Worm (Caenorhabditis elegans) whole organism, mixed stage, embryonic: ENCODE measurements around the gene C23G10.5.

Experiments used
- bed-3 ChIP-seq: fragments of 200-800 bp; sonication (Bioruptor generic); optimal IDR thresholded peaks from 3 replicates; lab custom pipeline; 2018; ENCODE audit warnings: mild to moderate bottlenecking, missing genetic modification characterization, moderate library complexity, missing compliant biosample characterization
- blmp-1 ChIP-seq: fragments of 150-350 bp; optimal IDR thresholded peaks from 2 replicates; lab custom pipeline; 2014; ENCODE audit warnings: missing biosample characterization, missing genetic modification characterization
- ceh-39 ChIP-seq: fragments of 150-350 bp; optimal IDR thresholded peaks from 2 replicates; lab custom pipeline; 2014; ENCODE audit warnings: missing biosample characterization, missing genetic modification characterization
- ceh-43 ChIP-seq: fragments of 200-800 bp; sonication (Bioruptor generic); optimal IDR thresholded peaks from 2 replicates; lab custom pipeline; 2018; ENCODE audit warnings: mild to moderate bottlenecking, missing genetic modification characterization, moderate library complexity, missing compliant biosample characterization
- ceh-83 ChIP-seq: fragments of 200-800 bp; sonication (Bioruptor generic); optimal IDR thresholded peaks from 2 replicates; lab custom pipeline; 2018; ENCODE audit warnings: mild to moderate bottlenecking, missing genetic modification characterization, missing compliant biosample characterization
- cnd-1 ChIP-seq: fragments of 200-800 bp; sonication (Bioruptor generic); optimal IDR thresholded peaks from 2 replicates; lab custom pipeline; 2018; ENCODE audit warnings: mild to moderate bottlenecking, missing genetic modification characterization, missing compliant biosample characterization
- drap-1 ChIP-seq: fragments of 200-800 bp; sonication (Bioruptor generic); optimal IDR thresholded peaks from 3 replicates; lab custom pipeline; 2018; ENCODE audit warnings: mild to moderate bottlenecking, missing genetic modification characterization, missing compliant biosample characterization
- elt-1 ChIP-seq: sonication (generic microtip); optimal IDR thresholded peaks from 2 replicates; lab custom pipeline; 2017; ENCODE audit warnings: missing genetic modification characterization, mild to moderate bottlenecking, missing compliant biosample characterization, antibody characterized with exemption, moderate library complexity, borderline replicate concordance; ENCODE audit not compliant: insufficient read depth
- elt-3 ChIP-seq: fragments of 150-350 bp; optimal IDR thresholded peaks from 2 replicates; lab custom pipeline; 2014; ENCODE audit warnings: missing biosample characterization, missing genetic modification characterization
- flh-1 ChIP-seq: fragments of 200-800 bp; sonication (Bioruptor generic); optimal IDR thresholded peaks from 2 replicates; lab custom pipeline; 2018; ENCODE audit warnings: mild to moderate bottlenecking, missing genetic modification characterization, moderate library complexity, missing compliant biosample characterization
- ham-2 ChIP-seq: fragments of 200-800 bp; sonication (Bioruptor generic); optimal IDR thresholded peaks from 2 replicates; lab custom pipeline; 2018; ENCODE audit warnings: mild to moderate bottlenecking, missing genetic modification characterization, missing compliant biosample characterization
- hlh-1 ChIP-seq: fragments of 150-350 bp; optimal IDR thresholded peaks from 2 replicates; lab custom pipeline; 2014; ENCODE audit warnings: missing biosample characterization, missing genetic modification reagents, missing genetic modification characterization
- lin-13 ChIP-seq: fragments of 150-350 bp; optimal IDR thresholded peaks from 2 replicates; lab custom pipeline; 2014; ENCODE audit warnings: missing biosample characterization, missing genetic modification characterization
- lin-32 ChIP-seq: fragments of 200-800 bp; sonication (Bioruptor generic); optimal IDR thresholded peaks from 2 replicates; lab custom pipeline; 2018; ENCODE audit warnings: mild to moderate bottlenecking, missing genetic modification characterization, missing compliant biosample characterization
- lsy-2 ChIP-seq: fragments of 150-350 bp; optimal IDR thresholded peaks from 2 replicates; lab custom pipeline; 2014; ENCODE audit warnings: missing biosample characterization, missing genetic modification characterization
- mab-5 ChIP-seq: fragments of 150-350 bp; optimal IDR thresholded peaks from 2 replicates; lab custom pipeline; 2014; ENCODE audit warnings: missing biosample characterization, missing genetic modification characterization
- mep-1 ChIP-seq: fragments of 150-350 bp; optimal IDR thresholded peaks from 2 replicates; lab custom pipeline; 2017; ENCODE audit warnings: missing biosample characterization, missing genetic modification reagents, missing genetic modification characterization, inconsistent platforms
- mls-2 ChIP-seq: sonication (generic microtip); optimal IDR thresholded peaks from 2 replicates; lab custom pipeline; 2016; ENCODE audit warnings: mild to moderate bottlenecking, missing genetic modification characterization, moderate library complexity, missing compliant biosample characterization
- nhr-12 ChIP-seq: fragments of 150-350 bp; optimal IDR thresholded peaks from 2 replicates; lab custom pipeline; 2014; ENCODE audit warnings: missing biosample characterization, missing genetic modification characterization
- nhr-2 ChIP-seq: fragments of 150-350 bp; optimal IDR thresholded peaks from 2 replicates; lab custom pipeline; 2014; ENCODE audit warnings: missing biosample characterization, missing genetic modification characterization
- nhr-237 ChIP-seq: fragments of 150-350 bp; optimal IDR thresholded peaks from 2 replicates; lab custom pipeline; 2014; ENCODE audit warnings: missing biosample characterization, missing genetic modification characterization
- nhr-28 ChIP-seq: fragments of 150-350 bp; optimal IDR thresholded peaks from 2 replicates; lab custom pipeline; 2014; ENCODE audit warnings: missing biosample characterization, missing genetic modification characterization
- nhr-76 ChIP-seq: sonication (generic microtip); optimal IDR thresholded peaks from 2 replicates; lab custom pipeline; 2017; ENCODE audit warnings: missing biosample characterization, missing genetic modification characterization
- pha-4 ChIP-seq: fragments of 150-350 bp; optimal IDR thresholded peaks from 2 replicates; lab custom pipeline; 2018; ENCODE audit warnings: missing biosample characterization, missing genetic modification reagents, missing genetic modification characterization
- sem-2 ChIP-seq: fragments of 200-800 bp; sonication (Bioruptor generic); optimal IDR thresholded peaks from 2 replicates; lab custom pipeline; 2018; ENCODE audit warnings: mild to moderate bottlenecking, missing genetic modification characterization, missing compliant biosample characterization
- snpc-4 ChIP-seq: fragments of 150-350 bp; optimal IDR thresholded peaks from 2 replicates; lab custom pipeline; 2014; ENCODE audit warnings: missing biosample characterization, missing genetic modification characterization
- sptf-1 ChIP-seq: sonication (generic microtip); optimal IDR thresholded peaks from 2 replicates; lab custom pipeline; 2017; ENCODE audit warnings: mild to moderate bottlenecking, missing genetic modification characterization, moderate library complexity, missing compliant biosample characterization
- tbx-8 ChIP-seq: fragments of 200-800 bp; sonication (Bioruptor generic); optimal IDR thresholded peaks from 2 replicates; lab custom pipeline; 2018; ENCODE audit warnings: mild to moderate bottlenecking, missing genetic modification characterization, moderate library complexity, missing compliant biosample characterization
- unc-120 ChIP-seq: sonication (generic microtip); optimal IDR thresholded peaks from 2 replicates; lab custom pipeline; 2017; ENCODE audit warnings: missing genetic modification characterization, missing compliant biosample characterization; ENCODE audit not compliant: poor library complexity, severe bottlenecking
- unc-39 ChIP-seq: fragments of 150-350 bp; optimal IDR thresholded peaks from 2 replicates; lab custom pipeline; 2014; ENCODE audit warnings: missing biosample characterization, missing genetic modification characterization
- zip-8 ChIP-seq: fragments of 150-350 bp; optimal IDR thresholded peaks from 2 replicates; lab custom pipeline; 2014; ENCODE audit warnings: missing biosample characterization, missing genetic modification characterization
- ztf-11 ChIP-seq: fragments of 150-350 bp; optimal IDR thresholded peaks from 2 replicates; lab custom pipeline; 2014; ENCODE audit warnings: missing biosample characterization, missing genetic modification characterization

C23G10.5 gene

ce11 chrIII:6216833-6217466 lies 26.0 kb downstream of the C23G10.5 start, which contains the start of gene hot-4:
Gene hot-4, plus strand, starts transcription at chrIII:6217416.
- TF ChIP-seq elt-1 (tag; lab: Kevin White, UChicago) (no peak), flh-1 (GFP tag; lab: Kevin White, UChicago) (no peak), mab-5 (tag; lab: Kevin White, UChicago) (no peak), pha-4 (no peak)

- no peak for TF ChIP-seq drap-1
- no peak for TF ChIP-seq ham-2 (GFP tag; lab: Kevin White, UChicago)
- TF ChIP-seq ceh-39 (tag; lab: Kevin White, UChicago): no peak
- no peak for TF ChIP-seq bed-3
- no peak for TF ChIP-seq mls-2
- TF ChIP-seq nhr-76 (tag; lab: Kevin White, UChicago): no peak
- TF ChIP-seq hlh-1: no peak
- TF ChIP-seq flh-1 (GFP tag; lab: Kevin White, UChicago): no peak
- TF ChIP-seq nhr-237: no peak
- no peak for TF ChIP-seq ceh-43 (GFP tag; lab: Kevin White, UChicago)
- no peak for TF ChIP-seq unc-120 (tag; lab: Kevin White, UChicago)
- TF ChIP-seq nhr-12 (tag; lab: Kevin White, UChicago): no peak
- no peak for TF ChIP-seq sptf-1 (tag; lab: Kevin White, UChicago)
- TF ChIP-seq snpc-4: no peak
- no peak for TF ChIP-seq elt-1 (tag; lab: Kevin White, UChicago)
- no peak for TF ChIP-seq blmp-1 (tag; lab: Kevin White, UChicago)
- no peak for TF ChIP-seq nhr-2 (tag; lab: Kevin White, UChicago)
- TF ChIP-seq sem-2: no peak
- TF ChIP-seq, all 35 proteins: peak for 0
Observed at ce11 chrIII:6221403-6221802, 30.5 kb downstream of the C23G10.5 start.

- TF ChIP-seq zip-8 (no peak), tbx-8 (GFP tag; lab: Kevin White, UChicago) (no peak), nhr-237 (no peak), mls-2 (no peak), ztf-11 (tag; lab: Kevin White, UChicago) (no peak), ceh-83 (GFP tag; lab: Kevin White, UChicago) (no peak), nhr-12 (tag; lab: Kevin White, UChicago) (no peak), lsy-2 (no peak), unc-120 (tag; lab: Kevin White, UChicago) (no peak), mep-1 (tag; lab: Kevin White, UChicago) (no peak), lin-13 (tag; lab: Kevin White, UChicago) (no peak), unc-39 (no peak), elt-1 (tag; lab: Kevin White, UChicago) (no peak), flh-1 (GFP tag; lab: Kevin White, UChicago) (no peak), sptf-1 (tag; lab: Kevin White, UChicago) (no peak), ceh-43 (GFP tag; lab: Kevin White, UChicago) (no peak), lin-32 (no peak), nhr-28 (tag; lab: Kevin White, UChicago) (no peak), snpc-4 (no peak)
Observed at ce11 chrIII:6230870-6231269, 40.0 kb downstream of the C23G10.5 start, which contains the start of gene esyt-2. Gene esyt-2, minus strand, starts transcription at chrIII:6230970.

- TF ChIP-seq nhr-28 (tag; lab: Kevin White, UChicago) (no peak), elt-3 (peak; percentile 60)
Observed at ce11 chrIII:6231880-6232279, 41.0 kb downstream of the C23G10.5 start.

ce11 chrIII:6236649-6237048 lies 45.7 kb downstream of the C23G10.5 start, which contains the start of gene T12A2.21:
Gene T12A2.21, minus strand, starts transcription at chrIII:6236749.
- TF ChIP-seq drap-1 (no peak), lin-32 (no peak), ceh-39 (tag; lab: Kevin White, UChicago) (no peak), nhr-28 (tag; lab: Kevin White, UChicago) (no peak), bed-3 (no peak), ham-2 (GFP tag; lab: Kevin White, UChicago) (no peak), elt-1 (tag; lab: Kevin White, UChicago) (no peak), lin-13 (tag; lab: Kevin White, UChicago) (no peak), zip-8 (no peak), blmp-1 (tag; lab: Kevin White, UChicago) (no peak), cnd-1 (tag; lab: Kevin White, UChicago) (no peak), nhr-76 (tag; lab: Kevin White, UChicago) (no peak), nhr-12 (tag; lab: Kevin White, UChicago) (no peak), nhr-237 (no peak), sem-2 (no peak)
